Worm (Caenorhabditis elegans): ENCODE results near the gene cyp-13A10.

Gene cyp-13A10

DNA sequence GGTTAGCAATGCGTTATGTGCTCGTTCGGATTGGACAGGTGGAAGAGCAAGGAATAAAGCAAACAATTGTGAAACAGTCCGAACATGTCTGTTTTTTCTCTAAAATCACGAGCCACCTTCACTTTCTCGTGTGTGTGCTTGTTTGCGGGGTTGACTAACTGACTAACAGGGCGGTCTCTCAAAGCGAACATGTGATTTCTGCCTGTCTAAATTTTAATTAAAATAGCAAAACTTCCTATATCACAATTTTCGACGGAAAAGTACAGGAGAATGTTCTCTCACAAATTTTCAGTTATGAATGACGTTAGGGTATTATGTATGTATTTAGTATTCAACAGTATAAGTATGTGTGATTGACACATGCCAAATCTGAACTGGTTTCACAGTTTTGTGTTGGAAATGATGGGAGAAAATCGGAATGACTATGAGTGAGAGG, 40.8 kb downstream of the cyp-13A10 start (continued):
- TF ChIP-seq lir-3 (tag; optimal IDR thresholded peaks at IDR 0.05) (no peak), snpc-1.2 (GFP tag; IDR thresholded peaks at IDR 0.05) (0 out of 2 replicates have a peak, but pooled peaks have one; percentile 27), daf-16 (GFP tag; optimal IDR thresholded peaks at IDR 0.05) (peak in 1 of 2 experiments; percentile 34), daf-16 (tag; optimal IDR thresholded peaks at IDR 0.05) (peak; percentile 29), dmd-6 (GFP tag; IDR thresholded peaks at IDR 0.05) (peak; percentile 76), mes-2 (tag; optimal IDR thresholded peaks at IDR 0.05; ENCODE audit: poor library complexity, severe bottlenecking) (peak; percentile 12)

DNA sequence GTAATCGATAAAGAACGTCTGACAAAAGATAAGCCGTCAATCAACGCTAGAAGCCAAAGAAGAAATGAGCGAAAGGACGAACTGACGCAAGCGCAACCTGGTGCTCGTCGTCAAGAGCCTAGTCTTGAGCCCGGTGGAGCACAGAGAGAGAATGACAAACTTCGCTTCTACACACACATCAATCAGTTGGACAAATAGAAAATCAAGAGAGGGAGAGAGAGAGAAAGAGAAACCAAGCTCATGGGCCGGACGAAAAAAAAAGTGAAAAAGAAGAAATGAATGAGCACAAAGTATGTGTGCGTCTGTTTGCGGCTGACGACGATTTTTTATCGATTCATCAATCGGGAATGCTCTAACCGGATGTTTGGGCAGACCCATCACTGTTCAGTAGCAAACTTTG, 41.6 kb downstream of the cyp-13A10 start:
- TF ChIP-seq zag-1 (tag; optimal IDR thresholded peaks at IDR 0.05): no peak
- TF ChIP-seq nhr-41 (GFP tag; IDR thresholded peaks at IDR 0.05): no peak
- peak in 1 of 2 experiments; percentile 71 for TF ChIP-seq unc-62 (GFP tag; optimal IDR thresholded peaks at IDR 0.05 in 1 of 2)
- no peak for TF ChIP-seq unc-62 (tag; optimal IDR thresholded peaks at IDR 0.05)
- TF ChIP-seq nhr-6 (tag; optimal IDR thresholded peaks at IDR 0.05): peak; percentile 7
- TF ChIP-seq ztf-11 (tag; optimal IDR thresholded peaks at IDR 0.05): no peak
- no peak for TF ChIP-seq gei-8 (GFP tag; optimal IDR thresholded peaks at IDR 0.05)
- no peak for TF ChIP-seq ztf-7 (tag; optimal IDR thresholded peaks at IDR 0.05)
- TF ChIP-seq ceh-28 (tag; optimal IDR thresholded peaks at IDR 0.05): no peak
- TF ChIP-seq lin-29 (GFP tag; IDR thresholded peaks at IDR 0.05): no peak
- no peak for TF ChIP-seq nhr-10 (tag; optimal IDR thresholded peaks at IDR 0.05)
- TF ChIP-seq daf-8 (GFP tag; IDR thresholded peaks at IDR 0.05): no peak
- no peak for TF ChIP-seq tra-1 (GFP tag; IDR thresholded peaks at IDR 0.05)
- TF ChIP-seq hlh-11 (tag; optimal IDR thresholded peaks at IDR 0.05): peak; percentile 60
- no peak for TF ChIP-seq madf-5 (GFP tag; IDR thresholded peaks at IDR 0.05)
- no peak for TF ChIP-seq T20F7.1 (GFP tag; optimal IDR thresholded peaks at IDR 0.05)
- TF ChIP-seq F10B5.3 (tag; optimal IDR thresholded peaks at IDR 0.05): no peak
- TF ChIP-seq ama-1 (optimal IDR thresholded peaks at IDR 0.05): peak; percentile 26
- TF ChIP-seq php-3 (GFP tag; IDR thresholded peaks at IDR 0.05): no peak
- no peak for TF ChIP-seq madf-9 (GFP tag; conservative IDR thresholded peaks at IDR 0.05)
- TF ChIP-seq Y48G9A.11 (GFP tag; IDR thresholded peaks at IDR 0.05): no peak
- TF ChIP-seq spr-3 (GFP tag; optimal IDR thresholded peaks at IDR 0.05): no peak
- TF ChIP-seq Y5F2A.4 (GFP tag; optimal IDR thresholded peaks at IDR 0.05): no peak
- peak; percentile 67 for TF ChIP-seq nhr-11 (tag; optimal IDR thresholded peaks at IDR 0.05)
- no peak for TF ChIP-seq attf-4 (tag; optimal IDR thresholded peaks at IDR 0.05)
- TF ChIP-seq F44E2.7 (GFP tag; IDR thresholded peaks at IDR 0.05): no peak
- no peak for TF ChIP-seq nhr-48 (tag; optimal IDR thresholded peaks at IDR 0.05)
- TF ChIP-seq cey-2 (tag; optimal IDR thresholded peaks at IDR 0.05; ENCODE audit: borderline replicate concordance, insufficient read depth): no peak
- TF ChIP-seq dmd-6 (GFP tag; IDR thresholded peaks at IDR 0.05): peak; percentile 16; the same call in 1 of the 2 replicates
- TF ChIP-seq zfp-3 (GFP tag; conservative IDR thresholded peaks at IDR 0.05): no peak
- no peak for TF ChIP-seq F37D6.2 (tag; optimal IDR thresholded peaks at IDR 0.05)
- no peak for TF ChIP-seq daf-12 (tag; optimal IDR thresholded peaks at IDR 0.05)
- TF ChIP-seq hlh-30 (tag; optimal IDR thresholded peaks at IDR 0.05; ENCODE audit: insufficient read depth): peak; percentile 19
- no peak for TF ChIP-seq lin-39 (tag; optimal IDR thresholded peaks at IDR 0.05)
- no peak for TF ChIP-seq zfp-2 (tag; optimal IDR thresholded peaks at IDR 0.05)
- no peak for TF ChIP-seq ces-1 (GFP tag; optimal IDR thresholded peaks at IDR 0.05)
- TF ChIP-seq ceh-32 (tag; optimal IDR thresholded peaks at IDR 0.05; ENCODE audit: poor library complexity): no peak
- no peak for TF ChIP-seq lsy-2 (tag; optimal IDR thresholded peaks at IDR 0.05)
- TF ChIP-seq F26F4.8 (GFP tag; conservative IDR thresholded peaks at IDR 0.05): no peak
- peak in 1 of 2 experiments; percentile 50 for TF ChIP-seq daf-16 (GFP tag; optimal IDR thresholded peaks at IDR 0.05)
- TF ChIP-seq daf-16 (tag; optimal IDR thresholded peaks at IDR 0.05): no peak
- TF ChIP-seq dmd-9 (GFP tag; IDR thresholded peaks at IDR 0.05): no peak
- TF ChIP-seq dpl-1 (GFP tag; optimal IDR thresholded peaks at IDR 0.05): no peak
- no peak for TF ChIP-seq egl-27 (tag; optimal IDR thresholded peaks at IDR 0.05)
- TF ChIP-seq Y105C5A.15 (GFP tag; IDR thresholded peaks at IDR 0.05): no peak
- TF ChIP-seq T26A8.4 (GFP tag; IDR thresholded peaks at IDR 0.05): no peak
- TF ChIP-seq set-16 (GFP tag; IDR thresholded peaks at IDR 0.05): peak; percentile 27; the same call in 1 of the 2 replicates
